Worm (Caenorhabditis elegans) whole organism, L4/young adult: ENCODE measurements around the gene ssp-32.

Experiments used
- W03F9.2 ChIP-seq: fragments of 150-350 bp; optimal IDR thresholded peaks from 2 replicates; lab custom pipeline; 2014; ENCODE audit warnings: missing biosample characterization, missing genetic modification characterization
- dao-5 ChIP-seq: sonication (generic microtip); optimal IDR thresholded peaks from 2 replicates; lab custom pipeline; 2016; ENCODE audit warnings: missing genotype, missing genetic modification characterization, moderate library complexity, missing compliant biosample characterization

DNA sequence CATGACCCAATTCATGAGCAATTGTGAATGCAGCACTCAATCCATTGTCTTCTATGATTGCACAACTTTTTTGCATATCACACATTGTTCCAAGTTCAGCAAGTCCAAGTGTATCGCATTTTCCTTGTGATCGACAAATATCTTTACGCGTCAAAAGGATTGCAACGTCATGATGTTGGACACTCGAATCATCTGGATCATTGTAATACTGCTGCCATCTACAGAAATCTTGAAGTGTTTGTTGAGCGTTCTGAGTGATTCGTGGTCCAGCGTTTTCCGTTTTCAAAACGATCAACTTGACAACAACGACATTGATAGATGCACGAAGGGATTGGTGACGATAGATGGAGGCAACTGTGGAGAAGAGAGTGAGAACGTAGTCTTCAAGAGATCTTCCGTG is 48.0 kb downstream of the ssp-32 start:
- TF ChIP-seq W03F9.2 (no peak), dao-5 (tag; lab: Kevin White, UChicago) (no peak)
